Fruit fly (Drosophila melanogaster) whole organism, larva: ENCODE data around the gene ppk19.

Experiments
- noc ChIP-seq: fragments of 200-800 bp; sonication (Bioruptor generic); optimal IDR thresholded peaks from 3 replicates; lab custom pipeline; 2019; ENCODE audit warnings: missing biosample characterization, mild to moderate bottlenecking, missing genetic modification characterization, moderate library complexity

The ppk19 gene

DNA sequence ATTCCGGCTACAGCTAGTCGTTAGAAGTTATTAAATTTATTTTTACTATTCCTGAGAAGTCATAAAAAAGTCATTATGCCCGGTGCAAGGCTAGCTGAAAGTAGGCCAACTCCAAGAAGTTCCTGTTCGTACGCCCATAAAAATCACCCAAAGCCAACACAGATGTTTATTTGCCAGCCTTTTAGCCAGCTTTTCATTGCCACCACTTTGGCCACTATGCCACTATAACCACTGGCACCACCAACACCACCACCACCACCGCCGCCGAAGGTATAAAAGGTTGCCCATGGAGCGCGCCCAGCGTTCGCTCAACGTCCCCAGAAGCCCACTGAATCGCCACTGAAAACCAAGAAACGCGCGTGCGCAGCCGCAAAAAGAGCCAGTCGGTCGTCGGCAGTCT is 46.1 kb downstream of the ppk19 start, which contains the start of gene CG15506:
CG15506 (plus strand) TSS at position 301 of the 400 bp plus-strand sequence.
- TF ChIP-seq noc (tag; lab: Kevin White, UChicago): no peak

DNA sequence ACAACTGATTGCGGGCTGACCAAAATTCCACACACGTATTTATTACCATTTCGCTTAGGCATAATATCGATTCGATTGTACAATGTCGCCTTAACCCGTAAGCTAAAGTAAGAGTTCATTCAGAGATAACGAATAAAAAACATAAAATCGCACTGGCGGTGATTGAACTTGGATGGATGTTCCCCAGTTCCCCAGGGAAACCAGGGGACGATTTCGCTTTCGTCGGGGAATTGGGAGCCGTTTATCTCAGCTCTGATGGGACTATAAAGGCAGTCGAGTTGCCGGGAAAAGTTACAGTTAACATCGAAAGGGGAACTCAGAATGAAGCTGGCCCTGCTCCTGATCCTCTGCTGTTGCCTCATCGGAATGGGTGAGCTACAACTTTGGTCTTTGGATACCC is 50.0 kb downstream of the ppk19 start, which contains the start of gene CG34296:
CG34296 (plus strand) TSS at position 301 of the 400 bp plus-strand sequence.
- no peak for TF ChIP-seq noc (tag; lab: Kevin White, UChicago)

DNA sequence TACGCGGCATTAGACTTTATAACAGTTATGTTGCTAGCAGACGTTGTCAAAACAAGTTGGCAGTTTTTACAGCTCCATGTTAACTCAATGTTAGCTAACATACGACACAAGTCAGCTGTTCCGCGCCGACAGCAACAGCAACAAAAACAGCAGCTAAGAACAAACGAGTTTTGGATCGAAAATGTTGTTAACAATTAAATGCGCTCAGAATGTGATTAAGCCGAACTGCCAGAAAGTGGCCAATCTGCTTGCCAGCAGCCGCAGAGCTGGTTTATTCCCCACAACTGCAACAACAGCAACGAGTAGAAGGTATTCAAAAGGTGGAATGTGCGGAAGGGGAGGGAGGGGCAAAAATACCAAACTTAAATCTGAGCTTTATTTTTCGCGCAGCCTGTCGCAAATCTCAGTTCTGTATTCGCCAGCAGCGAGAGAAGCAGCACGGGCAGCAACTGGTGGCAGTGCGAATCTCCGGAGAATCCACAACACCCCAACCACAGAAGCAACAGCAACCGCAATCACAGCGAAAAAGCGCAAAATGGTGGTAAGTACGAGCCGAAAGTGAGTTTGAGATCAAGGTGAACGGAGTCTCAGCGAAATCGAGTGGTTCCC is 50.9 kb downstream of the ppk19 start, which contains the start of gene Pcd:
Pcd (plus strand) TSS at position 116 of the 609 bp plus-strand sequence.
- TF ChIP-seq noc (tag; lab: Kevin White, UChicago): no peak
